Fruit fly (Drosophila melanogaster) whole organism, embryonic: Measurements from ENCODE around the gene Oscillin.

Experiments
- CG10431 ChIP-seq: fragments of 200-800 bp; sonication (Bioruptor generic); optimal IDR thresholded peaks from 3 replicates; lab custom pipeline; 2018; ENCODE audit warnings: missing biosample characterization, mild to moderate bottlenecking, missing genetic modification characterization
- CG14860 ChIP-seq: fragments of 200-800 bp; sonication (Bioruptor generic); IDR thresholded peaks from 3 replicates; pipeline ENCODE4 v1.3.6; 2022; ENCODE audit warnings: missing biosample characterization, missing genetic modification characterization; ENCODE audit not compliant: partially characterized antibody
- CG16813 ChIP-seq: fragments of 200-800 bp; sonication (Bioruptor generic); IDR thresholded peaks from 3 replicates; pipeline ENCODE4 v1.3.6; 2022; ENCODE audit warnings: missing biosample characterization, missing genetic modification characterization; ENCODE audit not compliant: partially characterized antibody
- CG8478 ChIP-seq: fragments of >200 bp; optimal IDR thresholded peaks from 2 replicates; lab custom pipeline; 2018
- Dp ChIP-seq: fragments of 200-800 bp; sonication (Bioruptor generic); optimal IDR thresholded peaks from 2 replicates; lab custom pipeline; 2018; ENCODE audit warnings: missing biosample characterization, mild to moderate bottlenecking, missing genetic modification characterization, moderate library complexity
- Med ChIP-seq: fragments of 200-800 bp; sonication (Bioruptor generic); peaks from one replicate; lab custom pipeline; 2016; ENCODE audit warnings: missing biosample characterization, missing genetic modification characterization, mild to moderate bottlenecking, inconsistent platforms, moderate library complexity
- crol ChIP-seq: fragments of 200-800 bp; sonication (Bioruptor generic); IDR thresholded peaks from 2 replicates; pipeline ENCODE4 v1.3.6; 2022; ENCODE audit warnings: missing biosample characterization, missing genetic modification characterization
- dan ChIP-seq: fragments of 200-800 bp; sonication (Bioruptor generic); IDR thresholded peaks from 2 replicates; pipeline ENCODE4 v1.3.6; 2022; ENCODE audit warnings: missing biosample characterization, missing genetic modification characterization
- nom ChIP-seq: fragments of 200-800 bp; sonication (Bioruptor generic); optimal IDR thresholded peaks from 2 replicates; lab custom pipeline; 2017; ENCODE audit warnings: missing biosample characterization, missing genetic modification characterization, mild to moderate bottlenecking, moderate library complexity, missing genetic modification reagents
- otp ChIP-seq: fragments of 200-800 bp; sonication (Bioruptor generic); IDR thresholded peaks from 3 replicates; pipeline ENCODE4, ENCODE4 v1.3.6; 2022; ENCODE audit warnings: missing biosample characterization, missing genetic modification characterization
- pan ChIP-seq, 4 experiments: fragments of >200 bp in 3 of 4; fragments of 200-800 bp in 1 of 4; sonication (Bioruptor generic) in 1 of 4; optimal IDR thresholded peaks in 3 of 4; IDR thresholded peaks in 1 of 4; 2 replicates each; pipeline versions ENCODE4 v1.3.6 to Lab custom; 2017 to 2022; ENCODE audit warnings: missing biosample characterization in 2 of 4, missing genetic modification characterization in 2 of 4, mixed read lengths in 1 of 4
- slp2 ChIP-seq: fragments of 200-800 bp; sonication (Bioruptor generic); optimal IDR thresholded peaks from 2 replicates; lab custom pipeline; 2016; ENCODE audit warnings: missing biosample characterization, missing genetic modification characterization
- sug ChIP-seq: fragments of 200-800 bp; optimal IDR thresholded peaks from 2 replicates; lab custom pipeline; 2019; ENCODE audit warnings: missing biosample characterization, mild to moderate bottlenecking, missing genetic modification characterization, moderate library complexity
- zfh2 ChIP-seq: fragments of 200-800 bp; sonication (Bioruptor generic); optimal IDR thresholded peaks from 2 replicates; lab custom pipeline; 2016; ENCODE audit warnings: missing biosample characterization, missing genetic modification characterization

DNA sequence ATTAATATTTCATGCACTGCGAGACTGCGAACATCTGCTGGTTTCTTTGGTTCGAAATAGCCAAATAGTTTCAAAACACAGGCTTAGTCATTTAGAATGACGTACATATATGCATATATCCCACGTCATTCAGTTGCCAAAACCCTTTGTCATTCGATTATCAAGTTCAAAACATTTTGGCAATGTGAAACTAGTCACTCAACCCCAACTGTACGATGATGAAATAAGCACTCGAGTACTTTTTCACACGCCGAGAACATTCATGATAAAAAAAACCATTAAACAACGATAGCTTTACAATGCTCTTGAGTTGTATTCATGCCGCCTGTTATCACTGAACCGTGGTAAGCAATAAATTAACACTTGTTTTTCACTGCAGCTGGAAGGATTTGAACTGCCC lies 26.1 kb upstream of the Oscillin start:
- no peak for TF ChIP-seq sug (tag; lab: Kevin White, UChicago)
- TF ChIP-seq dan (GFP tag; lab: Robert Waterston, UW), result no peak
- TF ChIP-seq nom, result no peak
- no peak for TF ChIP-seq CG8478
- no peak for TF ChIP-seq CG10431 (GFP tag; lab: Kevin White, UChicago)
- no peak for TF ChIP-seq otp (GFP tag; lab: Robert Waterston, UW)
- no peak for TF ChIP-seq Med (GFP tag; lab: Kevin White, UChicago)
- no peak for TF ChIP-seq crol (GFP tag; lab: Robert Waterston, UW)
- no peak for TF ChIP-seq slp2 (GFP tag; lab: Kevin White, UChicago)
- TF ChIP-seq zfh2 (GFP tag; lab: Kevin White, UChicago), result no peak
- TF ChIP-seq CG16813 (GFP tag; lab: Robert Waterston, UW), result no peak
- TF ChIP-seq Dp (GFP tag; lab: Kevin White, UChicago), result no peak
- no peak for TF ChIP-seq pan (optimal IDR thresholded peaks at IDR 0.05; lab: Kevin White, UChicago)
- peak in 1 of 2 experiments; percentile 7 for TF ChIP-seq pan (GFP tag; optimal IDR thresholded peaks at IDR 0.05 in 1 of 2, IDR thresholded peaks at IDR 0.05 in 1 of 2)
- no peak for TF ChIP-seq CG14860 (GFP tag; lab: Robert Waterston, UW)
